Worm (Caenorhabditis elegans) whole organism, L4/young adult: ENCODE results near the gene Y43E12A.3.
"Not testable (repeated sequence)": the region's sequence is repeated elsewhere in the genome, so short reads cannot be mapped to it uniquely, and the experiment has no call there.

Experiments
- W03F9.2 ChIP-seq: fragments of 150-350 bp; optimal IDR thresholded peaks from 2 replicates; lab custom pipeline; 2014; ENCODE audit warnings: missing biosample characterization, missing genetic modification characterization
- dao-5 ChIP-seq: sonication (generic microtip); optimal IDR thresholded peaks from 2 replicates; lab custom pipeline; 2016; ENCODE audit warnings: missing genotype, missing genetic modification characterization, moderate library complexity, missing compliant biosample characterization
- him-1 ChIP-seq: sonication (generic microtip); optimal IDR thresholded peaks from 2 replicates; lab custom pipeline; 2016; ENCODE audit warnings: missing genotype, missing genetic modification reagents, missing genetic modification characterization, missing compliant biosample characterization

Gene Y43E12A.3

DNA sequence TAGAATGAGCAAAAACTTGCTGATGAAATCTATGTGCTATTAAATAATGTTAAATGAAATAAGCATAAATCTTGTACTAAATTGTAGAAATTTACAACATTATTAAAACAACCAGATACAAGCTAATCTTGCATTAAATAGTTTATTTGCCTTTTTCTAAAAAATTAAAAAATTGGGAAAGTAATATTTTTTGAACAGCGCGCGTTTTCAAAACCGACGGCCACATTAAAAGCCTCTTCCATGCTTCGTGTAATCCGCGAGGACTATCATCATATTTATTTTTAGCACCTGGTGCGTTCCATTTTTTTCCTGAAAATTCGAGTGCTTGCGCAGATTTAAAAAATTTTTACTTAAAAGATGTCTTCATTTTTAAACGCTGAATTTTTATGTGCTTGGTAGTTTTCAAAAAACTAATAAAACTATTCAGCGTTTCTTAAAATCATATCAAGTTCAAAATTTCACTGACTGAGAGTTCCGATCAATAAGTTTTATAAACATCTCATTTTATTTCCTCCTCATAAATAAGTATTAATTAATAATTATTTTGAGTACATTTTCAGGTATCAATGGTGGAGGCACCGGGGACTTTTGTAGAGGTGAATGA lies at the start of gene Y43E12A.3:
Gene Y43E12A.3, plus strand, starts transcription at position 554 of the 604 bp plus-strand sequence.
- TF ChIP-seq W03F9.2, him-1, dao-5 (tag; lab: Kevin White, UChicago): not testable (repeated sequence)

DNA sequence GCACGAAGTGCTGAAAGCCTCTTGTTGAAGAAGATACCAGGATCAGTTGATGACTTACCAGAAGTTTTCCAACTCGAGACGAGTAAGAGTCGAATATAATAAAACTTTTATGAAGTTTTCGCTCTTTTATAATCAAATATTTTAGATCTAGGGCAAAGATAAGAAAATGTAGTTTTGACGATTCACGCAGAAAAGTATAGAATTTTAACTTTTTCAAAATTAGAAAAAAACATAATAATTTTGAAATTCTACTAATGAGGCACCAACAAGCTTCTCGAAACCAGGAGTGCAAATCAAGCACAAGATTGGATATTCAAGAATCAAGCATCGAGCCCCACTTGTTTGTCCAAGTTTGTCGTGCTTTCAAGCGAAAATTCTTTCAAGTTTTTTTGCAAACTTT lies 38.9 kb upstream of the Y43E12A.3 start, which contains the start of gene Y69E1A.1:
Gene Y69E1A.1, minus strand, starts transcription at position 101 of the 400 bp plus-strand sequence.
- TF ChIP-seq him-1 (tag; lab: Kevin White, UChicago) (no peak), W03F9.2 (tag; lab: Kevin White, UChicago) (no peak), dao-5 (tag; lab: Kevin White, UChicago) (no peak)

DNA sequence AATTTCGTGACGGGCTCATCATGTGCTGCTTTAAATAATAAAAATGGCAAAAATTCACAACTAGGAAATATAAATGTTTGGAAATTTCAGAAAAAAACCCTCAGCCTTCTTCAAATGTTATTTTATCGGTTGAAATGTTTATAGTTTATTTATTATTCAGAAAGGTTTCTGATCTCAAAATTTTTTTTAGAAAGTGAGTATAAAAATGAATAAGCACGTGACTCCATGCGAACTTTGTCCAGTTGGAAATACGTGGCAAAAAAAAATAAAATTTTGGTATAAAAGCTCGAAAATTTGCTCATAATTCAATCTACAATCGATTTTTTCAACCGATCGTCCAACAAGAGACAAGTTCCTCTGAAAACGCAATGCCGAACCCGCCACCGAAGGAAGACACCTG lies 38.2 kb upstream of the Y43E12A.3 start, which contains the start of gene nsph-3.1:
Gene nsph-3.1, plus strand, starts transcription at position 301 of the 400 bp plus-strand sequence.
- no peak for TF ChIP-seq dao-5 (tag; lab: Kevin White, UChicago)

DNA sequence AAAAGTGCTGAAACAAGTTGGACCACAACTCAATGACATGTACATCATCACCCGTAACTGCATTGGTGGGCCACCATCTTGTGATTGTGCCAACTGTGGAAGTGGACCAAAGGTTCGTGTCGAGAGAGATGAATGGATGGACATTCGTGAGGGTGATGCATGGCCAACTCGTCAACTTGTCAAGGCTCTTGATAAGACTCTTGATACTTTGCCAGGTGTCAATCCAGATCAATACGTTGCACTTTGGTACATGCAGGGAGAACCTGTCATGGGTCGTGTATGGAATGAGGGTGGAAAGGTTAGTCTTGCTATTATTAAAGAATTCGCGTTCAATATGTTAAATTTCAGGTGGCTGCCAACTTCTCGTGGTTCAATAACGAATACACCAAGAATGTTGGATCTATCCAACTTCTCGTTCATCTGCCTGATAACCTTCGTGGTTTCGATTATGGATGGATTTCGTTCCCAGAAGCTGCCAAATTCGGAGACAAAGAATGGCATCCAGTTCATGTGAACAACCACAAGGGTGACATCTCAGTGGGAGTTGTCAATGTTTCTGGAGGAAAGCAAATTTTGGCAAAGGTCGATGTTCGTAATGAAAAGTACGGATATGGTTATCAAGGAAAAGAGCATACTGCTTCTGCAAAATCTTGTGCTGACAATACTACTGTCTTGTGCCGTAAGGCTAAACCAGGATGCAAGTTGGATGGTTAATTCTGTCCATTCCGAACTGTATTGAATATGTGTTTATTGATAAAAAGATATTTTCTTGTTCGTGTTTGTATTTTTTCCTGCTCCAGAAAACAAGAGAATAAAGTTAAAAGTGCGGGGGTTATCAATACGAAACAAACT lies 37.1 kb upstream of the Y43E12A.3 start:
- TF ChIP-seq him-1 (tag; lab: Kevin White, UChicago) = no peak
- no peak for TF ChIP-seq W03F9.2 (tag; lab: Kevin White, UChicago)
- no peak for TF ChIP-seq dao-5 (tag; lab: Kevin White, UChicago)

DNA sequence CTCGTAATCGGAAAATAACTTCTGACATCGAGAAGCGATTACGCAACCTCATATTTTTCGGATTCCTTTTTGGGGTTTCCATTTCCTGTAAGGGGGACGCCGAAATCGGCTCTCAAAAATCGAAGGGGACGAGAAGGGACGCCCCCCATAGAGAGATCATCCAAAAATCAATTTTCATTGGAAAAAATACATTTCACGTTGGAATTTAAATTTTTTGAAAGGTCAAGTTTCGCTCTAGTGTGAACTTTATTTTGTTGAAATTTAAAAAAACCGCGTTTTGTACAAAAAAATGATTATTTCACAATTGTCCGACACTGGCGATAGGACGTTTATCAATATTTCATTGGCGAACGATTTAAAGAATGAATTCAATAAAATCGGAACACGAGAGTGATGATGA lies 35.7 kb upstream of the Y43E12A.3 start, which contains the start of gene Y69E1A.3:
Gene Y69E1A.3, plus strand, starts transcription at position 301 of the 400 bp plus-strand sequence.
- TF ChIP-seq dao-5 (tag; lab: Kevin White, UChicago) (no peak), him-1 (tag; lab: Kevin White, UChicago) (no peak), W03F9.2 (tag; lab: Kevin White, UChicago) (no peak)

DNA sequence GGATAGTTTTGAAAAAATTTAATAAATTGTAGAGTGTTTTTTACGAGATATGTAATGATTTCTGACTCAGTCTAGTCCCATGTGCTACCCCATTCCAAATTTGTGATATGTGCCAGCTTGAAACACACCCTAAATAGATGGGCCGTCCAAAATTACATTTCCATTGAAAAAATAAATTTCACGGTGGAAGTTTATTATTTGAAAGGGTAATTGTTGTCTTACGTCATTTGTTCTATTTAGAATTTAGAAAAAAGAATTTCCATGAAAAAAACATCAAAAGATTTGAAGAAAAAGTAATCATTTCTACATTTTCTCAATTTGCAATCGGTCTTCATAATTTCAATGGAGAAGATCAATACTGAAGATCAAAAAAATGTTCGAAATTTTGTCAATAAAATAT lies 32.7 kb upstream of the Y43E12A.3 start, which contains the start of gene Y69E1A.4:
Gene Y69E1A.4, plus strand, starts transcription at position 301 of the 400 bp plus-strand sequence.
- TF ChIP-seq dao-5, W03F9.2, him-1 (tag; lab: Kevin White, UChicago): not testable (repeated sequence)

DNA sequence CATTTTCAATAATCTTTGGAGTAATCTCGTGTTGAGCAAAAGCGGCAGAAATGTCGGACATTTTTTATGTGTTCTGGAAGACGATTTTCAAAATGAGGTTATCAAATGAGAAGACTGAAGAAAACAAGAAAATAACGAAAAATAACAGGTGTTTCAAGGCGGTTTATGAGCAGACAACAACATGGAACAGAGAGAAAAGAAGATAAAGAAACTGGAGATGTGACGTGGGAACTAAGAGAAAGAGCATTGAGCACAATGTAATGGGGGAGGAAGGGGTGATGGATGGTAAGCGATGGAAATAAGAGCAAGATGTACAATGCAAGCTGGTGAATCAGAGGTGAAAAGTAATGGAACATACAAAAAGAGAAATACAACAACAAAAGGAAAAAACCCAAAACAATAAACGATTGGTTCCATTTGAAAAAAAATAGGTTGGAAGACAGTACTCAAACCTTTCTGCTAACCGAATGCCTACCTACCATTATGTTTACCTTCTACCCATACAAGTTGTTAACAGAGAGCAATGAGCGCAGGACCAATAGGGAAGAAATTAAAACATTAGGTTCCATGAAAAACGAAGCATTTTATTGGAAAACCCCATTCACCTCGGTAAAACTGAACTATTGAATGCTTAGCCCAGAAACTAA lies 30.0 kb upstream of the Y43E12A.3 start, which contains the start of gene Y69E1A.5:
Gene Y69E1A.5, minus strand, starts transcription at position 73 of the 647 bp plus-strand sequence.
- no peak for TF ChIP-seq dao-5 (tag; lab: Kevin White, UChicago)
- no peak for TF ChIP-seq him-1 (tag; lab: Kevin White, UChicago)
- TF ChIP-seq W03F9.2 (tag; lab: Kevin White, UChicago) = no peak

DNA sequence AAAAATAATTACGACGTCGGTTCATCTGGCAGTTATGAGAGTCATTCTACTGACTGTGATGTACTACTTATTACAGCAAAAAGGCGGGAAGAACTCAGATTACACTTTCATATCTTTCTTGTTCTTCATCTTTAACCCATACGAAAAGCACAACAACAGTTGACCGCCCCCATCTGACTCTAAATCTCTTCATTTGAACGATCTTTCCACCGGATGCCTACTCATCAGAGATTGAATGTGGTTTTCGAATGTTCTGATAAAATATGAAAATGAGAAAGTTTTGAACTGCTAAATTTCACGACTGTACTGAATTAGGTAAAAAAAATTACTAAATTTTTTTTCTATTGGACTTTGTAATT lies 29.5 kb upstream of the Y43E12A.3 start, which contains the start of gene sri-19:
Gene sri-19, plus strand, starts transcription at position 143 of the 359 bp plus-strand sequence.
- TF ChIP-seq dao-5 (tag; lab: Kevin White, UChicago) (no peak), W03F9.2 (tag; lab: Kevin White, UChicago) (no peak), him-1 (tag; lab: Kevin White, UChicago) (no peak)

DNA sequence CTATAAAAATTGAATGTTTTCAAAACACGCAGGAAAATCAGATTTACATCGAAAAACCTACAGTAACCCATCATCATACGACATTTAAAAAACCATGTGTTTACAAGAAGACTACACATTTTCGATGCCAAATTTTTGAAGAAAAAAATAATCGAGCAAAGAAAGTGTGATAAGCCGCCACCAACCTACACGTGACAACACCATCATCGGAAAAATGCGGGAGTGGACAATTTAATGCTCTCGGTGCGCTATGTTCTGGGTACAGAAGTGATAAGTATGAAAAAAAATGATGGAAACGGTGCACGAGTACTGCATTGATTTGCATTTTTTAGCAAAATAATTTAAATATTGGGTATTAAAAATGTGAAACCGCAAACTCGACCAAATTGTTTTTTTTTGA lies 23.0 kb upstream of the Y43E12A.3 start:
- TF ChIP-seq W03F9.2 (tag; lab: Kevin White, UChicago) = no peak
- no peak for TF ChIP-seq him-1 (tag; lab: Kevin White, UChicago)
- no peak for TF ChIP-seq dao-5 (tag; lab: Kevin White, UChicago)

DNA sequence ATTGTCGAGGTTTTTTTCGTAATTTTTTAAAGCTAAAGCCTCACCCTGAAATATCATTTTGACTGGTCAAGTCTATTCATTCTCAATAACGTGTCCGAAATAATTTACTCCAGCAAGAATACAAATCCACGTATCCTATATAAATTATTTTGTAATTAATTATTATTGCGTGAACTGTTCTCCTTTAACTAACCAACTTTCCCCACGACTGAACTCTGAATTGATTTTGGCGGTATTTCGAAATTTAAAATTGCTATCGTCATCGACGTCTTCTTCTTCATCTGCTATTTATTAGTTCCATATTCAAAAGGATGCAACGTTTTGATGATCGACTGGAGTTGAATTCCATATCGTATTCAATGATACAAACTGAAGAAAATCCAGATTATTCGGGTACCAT lies 21.3 kb upstream of the Y43E12A.3 start, which contains the start of the genes aqp-3 and Y69E1A.8:
Gene aqp-3, minus strand, starts transcription at position 101 of the 400 bp plus-strand sequence.
Gene Y69E1A.8, plus strand, starts transcription at position 246 of the 400 bp plus-strand sequence.
- no peak for TF ChIP-seq W03F9.2 (tag; lab: Kevin White, UChicago)
- TF ChIP-seq dao-5 (tag; lab: Kevin White, UChicago) = no peak
- no peak for TF ChIP-seq him-1 (tag; lab: Kevin White, UChicago)

DNA sequence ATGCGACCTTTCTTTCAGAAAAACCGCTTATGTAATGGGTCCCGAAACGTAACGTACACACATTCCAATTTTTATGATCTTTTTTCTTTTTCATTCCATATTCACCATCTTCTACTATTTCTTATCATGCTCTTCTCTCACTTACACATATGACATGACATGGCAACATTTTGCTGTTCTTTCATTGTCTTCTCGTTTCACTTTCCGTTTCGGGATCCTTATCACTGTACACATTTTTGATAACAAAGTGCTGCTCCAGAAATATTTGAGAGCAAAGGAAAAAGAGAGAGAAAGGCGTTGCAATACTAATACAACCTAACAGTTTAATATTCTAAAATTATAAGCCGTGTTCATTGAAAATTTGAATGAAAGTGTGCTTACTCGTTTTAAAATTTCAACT lies 17.4 kb upstream of the Y43E12A.3 start:
- no peak for TF ChIP-seq him-1 (tag; lab: Kevin White, UChicago)
- TF ChIP-seq dao-5 (tag; lab: Kevin White, UChicago) = no peak

DNA sequence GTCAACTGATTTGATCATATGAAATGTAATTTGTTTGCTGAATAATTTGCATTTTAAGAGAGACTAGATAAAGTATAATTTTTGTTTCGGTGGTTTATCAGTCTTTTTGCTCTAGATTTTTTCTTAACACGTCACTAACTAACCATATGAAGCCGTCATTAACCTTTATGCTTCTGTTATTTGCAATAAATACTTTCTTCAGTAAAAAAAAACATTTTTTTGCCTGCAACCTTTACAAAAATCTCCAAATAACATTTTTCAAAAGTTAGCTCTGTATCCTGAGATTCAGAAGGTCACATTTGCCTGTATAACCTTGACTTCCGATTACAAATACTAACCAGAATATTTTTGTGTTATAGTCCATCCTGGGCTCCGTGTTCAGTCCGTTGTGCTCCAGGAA lies 16.9 kb upstream of the Y43E12A.3 start:
- TF ChIP-seq him-1 (tag; lab: Kevin White, UChicago) (no peak), W03F9.2 (tag; lab: Kevin White, UChicago) (no peak), dao-5 (tag; lab: Kevin White, UChicago) (no peak)
